Fruit fly (Drosophila melanogaster): ENCODE data around the gene CG3168.

CG3168 gene

DNA sequence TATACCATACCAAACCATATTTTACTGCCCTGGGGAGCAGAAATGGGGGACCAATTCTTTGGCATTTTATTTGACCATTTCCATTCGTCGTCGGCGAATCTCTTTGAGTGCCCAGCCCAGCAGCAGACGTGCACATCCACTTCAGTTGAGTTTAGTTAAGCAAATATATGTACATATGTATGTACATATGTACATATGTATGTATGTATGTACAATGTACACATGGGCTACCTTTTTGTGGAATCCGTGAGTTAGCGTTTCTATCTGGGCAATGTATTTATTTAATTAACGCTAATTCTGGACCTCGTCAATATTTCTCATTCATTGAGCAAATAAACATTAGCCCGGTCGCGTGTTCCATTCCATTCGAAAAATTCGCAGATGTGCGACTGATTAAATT lies 19.8 kb downstream of the CG3168 start (continued):
- TF ChIP-seq CkIIα-i1 (GFP tag; IDR thresholded peaks at IDR 0.05) (no peak), CG10321 (GFP tag; IDR thresholded peaks at IDR 0.05) (no peak), Deaf1 (tag; optimal IDR thresholded peaks at IDR 0.05) (no peak), CG31388 (GFP tag; optimal IDR thresholded peaks at IDR 0.05) (no peak), CG16863 (GFP tag; optimal IDR thresholded peaks at IDR 0.05) (no peak), sc (optimal IDR thresholded peaks at IDR 0.05) (no peak), sc (GFP tag; optimal IDR thresholded peaks at IDR 0.05) (no peak), CG3407 (GFP tag; optimal IDR thresholded peaks at IDR 0.05) (no peak), pho (GFP tag; optimal IDR thresholded peaks at IDR 0.05) (no peak), Lpt (GFP tag; optimal IDR thresholded peaks at IDR 0.05) (no peak), wor (GFP tag; IDR thresholded peaks at IDR 0.05) (no peak), Atf3 (GFP tag; optimal IDR thresholded peaks at IDR 0.05) (no peak), Bdp1 (GFP tag; optimal IDR thresholded peaks at IDR 0.05) (peak; percentile 4), CG15011 (GFP tag; optimal IDR thresholded peaks at IDR 0.05) (no peak), NfI (GFP tag; optimal IDR thresholded peaks at IDR 0.05) (no peak), lmd (GFP tag; IDR thresholded peaks at IDR 0.05) (no peak), nom (GFP tag; optimal IDR thresholded peaks at IDR 0.05) (no peak), HmgD (GFP tag; optimal IDR thresholded peaks at IDR 0.05) (no peak), Doc3 (GFP tag; IDR thresholded peaks at IDR 0.05; ENCODE audit: partially characterized antibody) (no peak), emc (GFP tag; optimal IDR thresholded peaks at IDR 0.05) (no peak), Hmx (GFP tag; optimal IDR thresholded peaks at IDR 0.05) (no peak), stwl (tag; optimal IDR thresholded peaks at IDR 0.05) (no peak), Sox100B (GFP tag; optimal IDR thresholded peaks at IDR 0.05) (no peak)

- TF ChIP-seq zf30C (GFP tag; optimal IDR thresholded peaks at IDR 0.05): peak; percentile 55
- peak; percentile 28; the same call in 1 of the 3 replicates for TF ChIP-seq row (GFP tag; IDR thresholded peaks at IDR 0.05)
- peak; percentile 3 for TF ChIP-seq ATbp (GFP tag; optimal IDR thresholded peaks at IDR 0.05)
- TF ChIP-seq CG6254 (GFP tag; optimal IDR thresholded peaks at IDR 0.05): no peak
- peak; percentile 42 for TF ChIP-seq CG7839 (tag; optimal IDR thresholded peaks at IDR 0.05)
- TF ChIP-seq CG8290 (GFP tag; optimal IDR thresholded peaks at IDR 0.05): no peak
- peak in 1 of 2 experiments; percentile 15 for TF ChIP-seq CG8290 (tag; optimal IDR thresholded peaks at IDR 0.05)
- TF ChIP-seq CG18262 (tag; optimal IDR thresholded peaks at IDR 0.05): peak; percentile 12
- TF ChIP-seq CG2678 (tag; optimal IDR thresholded peaks at IDR 0.05): peak; percentile 40
- peak; percentile 41; the same call in 1 of the 2 replicates for TF ChIP-seq CG9932 (GFP tag; IDR thresholded peaks at IDR 0.05)
- peak; percentile 40; the same call in 1 of the 3 replicates for TF ChIP-seq ci (GFP tag; IDR thresholded peaks at IDR 0.05)
- TF ChIP-seq CG2712 (tag; optimal IDR thresholded peaks at IDR 0.05): peak; percentile 6
- peak; percentile 39 for TF ChIP-seq Sox102F (GFP tag; optimal IDR thresholded peaks at IDR 0.05)
- TF ChIP-seq sim (GFP tag; IDR thresholded peaks at IDR 0.05): 0 out of 2 replicates have a peak, but pooled peaks have one; percentile 29
- no peak for TF ChIP-seq sc (optimal IDR thresholded peaks at IDR 0.05)
- TF ChIP-seq sc (GFP tag; optimal IDR thresholded peaks at IDR 0.05): no peak
- 0 out of 2 replicates have a peak, but pooled peaks have one; percentile 21 for TF ChIP-seq al (GFP tag; IDR thresholded peaks at IDR 0.05)
- TF ChIP-seq Fer3 (tag; optimal IDR thresholded peaks at IDR 0.05): peak; percentile 38
- TF ChIP-seq crp (GFP tag; optimal IDR thresholded peaks at IDR 0.05): no peak
- TF ChIP-seq Meics (GFP tag; optimal IDR thresholded peaks at IDR 0.05): peak; percentile 4
- TF ChIP-seq Abd-B (GFP tag; optimal IDR thresholded peaks at IDR 0.05): peak; percentile 12
- no peak for TF ChIP-seq nau (GFP tag; optimal IDR thresholded peaks at IDR 0.05)
- 0 out of 3 replicates have a peak, but pooled peaks have one; percentile 17 for TF ChIP-seq CG34422 (GFP tag; IDR thresholded peaks at IDR 0.05)
- TF ChIP-seq dmrt99B (tag; optimal IDR thresholded peaks at IDR 0.05): peak; percentile 32
- TF ChIP-seq hkb (optimal IDR thresholded peaks at IDR 0.05): no peak
- peak; percentile 56; the same call in 1 of the 2 replicates for TF ChIP-seq hkb (GFP tag; IDR thresholded peaks at IDR 0.05)
- 0 out of 2 replicates have a peak, but pooled peaks have one; percentile 33 for TF ChIP-seq HLH3B (GFP tag; IDR thresholded peaks at IDR 0.05)
- peak; percentile 20; the same call in 1 of the 3 replicates for TF ChIP-seq zfh1 (GFP tag; IDR thresholded peaks at IDR 0.05)
- no peak for TF ChIP-seq zfh2 (GFP tag; optimal IDR thresholded peaks at IDR 0.05)
- peak; percentile 48 for TF ChIP-seq lab (GFP tag; optimal IDR thresholded peaks at IDR 0.05)
- peak; percentile 47 for TF ChIP-seq CG17359 (tag; optimal IDR thresholded peaks at IDR 0.05)
Measured at dm6 chrX:6719259-6719658, 20.5 kb downstream of the CG3168 start.

Data from whole organism, embryonic.